Worm (Caenorhabditis elegans) whole organism, mixed stage, embryonic: ENCODE data around the gene R01H2.8.

Experiments used
- M03D4.4 ChIP-seq: sonication (generic microtip); optimal IDR thresholded peaks from 2 replicates; lab custom pipeline; 2017; ENCODE audit warnings: mild to moderate bottlenecking, missing genetic modification characterization, missing compliant biosample characterization
- ces-1 ChIP-seq: fragments of 150-350 bp; optimal IDR thresholded peaks from 2 replicates; lab custom pipeline; 2014; ENCODE audit warnings: missing biosample characterization, missing genetic modification reagents, missing genetic modification characterization
- ham-2 ChIP-seq: fragments of 200-800 bp; sonication (Bioruptor generic); optimal IDR thresholded peaks from 2 replicates; lab custom pipeline; 2018; ENCODE audit warnings: mild to moderate bottlenecking, missing genetic modification characterization, missing compliant biosample characterization
- lsy-2 ChIP-seq: fragments of 150-350 bp; optimal IDR thresholded peaks from 2 replicates; lab custom pipeline; 2014; ENCODE audit warnings: missing biosample characterization, missing genetic modification characterization
- nhr-237 ChIP-seq: fragments of 150-350 bp; optimal IDR thresholded peaks from 2 replicates; lab custom pipeline; 2014; ENCODE audit warnings: missing biosample characterization, missing genetic modification characterization
- nhr-28 ChIP-seq: fragments of 150-350 bp; optimal IDR thresholded peaks from 2 replicates; lab custom pipeline; 2014; ENCODE audit warnings: missing biosample characterization, missing genetic modification characterization
- nhr-76 ChIP-seq: sonication (generic microtip); optimal IDR thresholded peaks from 2 replicates; lab custom pipeline; 2017; ENCODE audit warnings: missing biosample characterization, missing genetic modification characterization
- pha-4 ChIP-seq: fragments of 150-350 bp; optimal IDR thresholded peaks from 2 replicates; lab custom pipeline; 2018; ENCODE audit warnings: missing biosample characterization, missing genetic modification reagents, missing genetic modification characterization
- sem-2 ChIP-seq: fragments of 200-800 bp; sonication (Bioruptor generic); optimal IDR thresholded peaks from 2 replicates; lab custom pipeline; 2018; ENCODE audit warnings: mild to moderate bottlenecking, missing genetic modification characterization, missing compliant biosample characterization
- unc-120 ChIP-seq: sonication (generic microtip); optimal IDR thresholded peaks from 2 replicates; lab custom pipeline; 2017; ENCODE audit warnings: missing genetic modification characterization, missing compliant biosample characterization; ENCODE audit not compliant: poor library complexity, severe bottlenecking
- unc-62 ChIP-seq: fragments of 150-350 bp; optimal IDR thresholded peaks from 2 replicates; lab custom pipeline; 2014; ENCODE audit warnings: missing biosample characterization, missing genetic modification reagents, missing genetic modification characterization

The R01H2.8 gene

DNA sequence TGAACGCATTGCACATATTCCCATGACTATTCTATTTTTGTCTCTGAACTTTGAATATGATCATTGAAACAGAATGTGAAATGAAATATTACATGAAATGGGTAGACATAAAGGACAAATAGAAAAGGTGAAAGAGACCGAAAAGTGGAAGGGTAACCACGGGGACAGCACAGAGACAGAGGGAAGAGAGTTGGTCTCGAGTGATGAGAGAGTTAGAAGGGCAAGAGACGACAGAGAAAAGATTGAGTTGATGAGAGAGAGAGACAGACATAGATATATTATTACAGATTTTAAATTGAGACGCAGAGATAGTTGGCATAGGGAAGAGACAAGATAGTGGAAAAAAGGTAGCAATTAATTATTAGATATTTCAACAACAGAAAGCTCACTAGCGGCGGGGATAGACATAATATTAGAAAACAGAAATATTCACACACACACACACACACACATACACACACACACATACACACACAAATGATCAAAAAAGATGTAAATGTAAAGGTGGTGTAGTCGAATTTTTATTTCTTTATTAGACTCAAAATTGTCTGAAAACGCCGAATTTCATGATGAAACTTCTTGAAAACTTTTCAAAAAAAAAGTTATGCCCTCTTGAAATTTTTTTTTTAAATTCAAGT lies 47.9 kb downstream of the R01H2.8 start:
- TF ChIP-seq unc-120 (tag; lab: Kevin White, UChicago) (peak; percentile 48), nhr-28 (tag; lab: Kevin White, UChicago) (no peak), ham-2 (GFP tag; lab: Kevin White, UChicago) (no peak), unc-62 (peak; percentile 70), nhr-76 (tag; lab: Kevin White, UChicago) (no peak), ces-1 (GFP tag; lab: Kevin White, UChicago) (peak; percentile 42), sem-2 (GFP tag; lab: Kevin White, UChicago) (no peak), M03D4.4 (no peak), nhr-237 (tag; lab: Kevin White, UChicago) (peak; percentile 25), lsy-2 (peak; percentile 25), pha-4 (peak; percentile 45)
- TF ChIP-seq, all 35 proteins: peak for 6
